Worm (Caenorhabditis elegans) whole organism, L2 larva: Measurements from ENCODE around the gene gpd-4.
A peak's percentile ranks its signal among the peaks of the same experiment; 100 is the strongest.

Source experiments
- C34F6.9 ChIP-seq: fragments of 150-350 bp; optimal IDR thresholded peaks from 2 replicates; lab custom pipeline; 2014; ENCODE audit warnings: missing biosample characterization, missing genetic modification characterization
- F13H6.1 ChIP-seq: sonication (generic microtip); optimal IDR thresholded peaks from 2 replicates; lab custom pipeline; 2016; ENCODE audit warnings: missing genetic modification characterization, missing compliant biosample characterization
- R02D3.7 ChIP-seq: fragments of 150-350 bp; optimal IDR thresholded peaks from 2 replicates; lab custom pipeline; 2014; ENCODE audit warnings: missing biosample characterization, missing genetic modification characterization
- Y55F3AM.14 ChIP-seq: fragments of 200-800 bp; sonication (Bioruptor generic); optimal IDR thresholded peaks from 2 replicates; lab custom pipeline; 2018; ENCODE audit warnings: mild to moderate bottlenecking, missing genetic modification characterization, missing compliant biosample characterization
- ZK546.5 ChIP-seq: sonication (generic microtip); optimal IDR thresholded peaks from 2 replicates; lab custom pipeline; 2017; ENCODE audit warnings: missing biosample characterization, missing genetic modification characterization
- alr-1 ChIP-seq: fragments of 150-350 bp; optimal IDR thresholded peaks from 2 replicates; lab custom pipeline; 2014; ENCODE audit warnings: missing biosample characterization, missing genetic modification characterization
- aly-2 ChIP-seq: fragments of 150-350 bp; optimal IDR thresholded peaks from 2 replicates; lab custom pipeline; 2014; ENCODE audit warnings: missing biosample characterization, missing genetic modification characterization
- ama-1 ChIP-seq: fragments of 150-350 bp; optimal IDR thresholded peaks from 2 replicates; lab custom pipeline; 2018; ENCODE audit warnings: inconsistent platforms
- blmp-1 ChIP-seq: sonication (generic microtip); optimal IDR thresholded peaks from 2 replicates; lab custom pipeline; 2017; ENCODE audit warnings: missing genetic modification characterization, mild to moderate bottlenecking, missing compliant biosample characterization, antibody characterized with exemption, moderate library complexity; ENCODE audit not compliant: insufficient read depth
- ceh-16 ChIP-seq: fragments of 150-350 bp; optimal IDR thresholded peaks from 2 replicates; lab custom pipeline; 2014; ENCODE audit warnings: missing biosample characterization, missing genetic modification characterization
- ceh-82 ChIP-seq: fragments of 150-350 bp; optimal IDR thresholded peaks from 2 replicates; lab custom pipeline; 2014; ENCODE audit warnings: missing biosample characterization, missing genetic modification characterization
- crh-2 ChIP-seq: sonication (generic microtip); optimal IDR thresholded peaks from 2 replicates; lab custom pipeline; 2017; ENCODE audit warnings: missing biosample characterization, missing genetic modification characterization
- dmd-4 ChIP-seq: sonication (generic microtip); optimal IDR thresholded peaks from 2 replicates; lab custom pipeline; 2017; ENCODE audit warnings: missing biosample characterization, missing genetic modification characterization
- egl-27 ChIP-seq: sonication (generic microtip); optimal IDR thresholded peaks from 3 replicates; lab custom pipeline; 2017; ENCODE audit warnings: missing biosample characterization, missing genetic modification reagents, missing genetic modification characterization
- elt-1 ChIP-seq: fragments of 150-350 bp; optimal IDR thresholded peaks from 2 replicates; lab custom pipeline; 2014; ENCODE audit warnings: missing biosample characterization, missing genetic modification characterization
- elt-3 ChIP-seq: sonication (generic microtip); optimal IDR thresholded peaks from 2 replicates; lab custom pipeline; 2017; ENCODE audit warnings: missing biosample characterization, missing genetic modification characterization
- fos-1 ChIP-seq: fragments of 150-350 bp; optimal IDR thresholded peaks from 2 replicates; lab custom pipeline; 2014; ENCODE audit warnings: missing biosample characterization, missing genetic modification characterization
- gmeb-1 ChIP-seq: fragments of 150-350 bp; optimal IDR thresholded peaks from 2 replicates; lab custom pipeline; 2014; ENCODE audit warnings: missing biosample characterization, missing genetic modification characterization
- lin-11 ChIP-seq: fragments of 150-350 bp; sonication (generic microtip); optimal IDR thresholded peaks from 2 replicates; lab custom pipeline; 2014; ENCODE audit warnings: missing biosample characterization, missing genetic modification characterization, inconsistent platforms, mixed read lengths
- lin-13 ChIP-seq: fragments of 150-350 bp; optimal IDR thresholded peaks from 2 replicates; lab custom pipeline; 2014; ENCODE audit warnings: missing biosample characterization, missing genetic modification reagents, missing genetic modification characterization
- lin-39 ChIP-seq: fragments of 150-350 bp; optimal IDR thresholded peaks from 2 replicates; lab custom pipeline; 2014; ENCODE audit warnings: missing biosample characterization, missing genetic modification reagents, missing genetic modification characterization
- lsy-2 ChIP-seq, 2 experiments: fragments of 150-350 bp in 1 of 2; sonication (generic microtip) in 1 of 2; optimal IDR thresholded peaks; 2 replicates each; lab custom pipeline; 2014 to 2017; ENCODE audit warnings: missing biosample characterization in 2 of 2, missing genetic modification characterization in 2 of 2
- mab-5 ChIP-seq: fragments of 150-350 bp; optimal IDR thresholded peaks from 2 replicates; lab custom pipeline; 2014; ENCODE audit warnings: missing biosample characterization, missing genetic modification characterization
- mbf-1 ChIP-seq: sonication (generic microtip); optimal IDR thresholded peaks from 2 replicates; lab custom pipeline; 2017; ENCODE audit warnings: missing biosample characterization, missing genetic modification characterization
- mdl-1 ChIP-seq, 2 experiments: fragments of 150-350 bp in 1 of 2; sonication (generic microtip) in 1 of 2; optimal IDR thresholded peaks; 2 replicates each; lab custom pipeline; 2017; ENCODE audit warnings: missing biosample characterization in 2 of 2, missing genetic modification characterization in 2 of 2
- nhr-10 ChIP-seq: sonication (generic microtip); optimal IDR thresholded peaks from 2 replicates; lab custom pipeline; 2017; ENCODE audit warnings: missing biosample characterization, missing genetic modification characterization
- nhr-11 ChIP-seq: fragments of 150-350 bp; optimal IDR thresholded peaks from 2 replicates; lab custom pipeline; 2014; ENCODE audit warnings: missing biosample characterization, missing genetic modification characterization
- nhr-12 ChIP-seq: fragments of 150-350 bp; optimal IDR thresholded peaks from 2 replicates; lab custom pipeline; 2014; ENCODE audit warnings: missing biosample characterization, missing genetic modification characterization
- nhr-129 ChIP-seq: fragments of 150-350 bp; optimal IDR thresholded peaks from 2 replicates; lab custom pipeline; 2014; ENCODE audit warnings: missing biosample characterization, missing genetic modification characterization
- nhr-21 ChIP-seq: fragments of 150-350 bp; optimal IDR thresholded peaks from 2 replicates; lab custom pipeline; 2014; ENCODE audit warnings: missing biosample characterization, missing genetic modification characterization
- nhr-23 ChIP-seq: fragments of 150-350 bp; optimal IDR thresholded peaks from 2 replicates; lab custom pipeline; 2014; ENCODE audit warnings: missing biosample characterization, missing genetic modification reagents, missing genetic modification characterization
- nhr-237 ChIP-seq: fragments of 150-350 bp; optimal IDR thresholded peaks from 2 replicates; lab custom pipeline; 2014; ENCODE audit warnings: missing biosample characterization, missing genetic modification characterization
- nhr-25 ChIP-seq: fragments of 150-350 bp; sonication (generic microtip); optimal IDR thresholded peaks from 3 replicates; lab custom pipeline; 2014; ENCODE audit warnings: missing biosample characterization, missing genetic modification characterization
- nhr-6 ChIP-seq: fragments of 150-350 bp; optimal IDR thresholded peaks from 2 replicates; lab custom pipeline; 2014; ENCODE audit warnings: missing biosample characterization, missing genetic modification characterization
- nhr-77 ChIP-seq: fragments of 150-350 bp; optimal IDR thresholded peaks from 2 replicates; lab custom pipeline; 2014; ENCODE audit warnings: missing biosample characterization, missing genetic modification characterization
- peb-1 ChIP-seq: fragments of 150-350 bp; optimal IDR thresholded peaks from 2 replicates; lab custom pipeline; 2014; ENCODE audit warnings: missing biosample characterization, missing genetic modification characterization
- sem-4 ChIP-seq: fragments of 150-350 bp; optimal IDR thresholded peaks from 2 replicates; lab custom pipeline; 2014; ENCODE audit warnings: missing biosample characterization, missing genetic modification reagents, missing genetic modification characterization
- skn-1 ChIP-seq: sonication (generic microtip); optimal IDR thresholded peaks from 2 replicates; lab custom pipeline; 2017; ENCODE audit warnings: missing biosample characterization, missing genetic modification characterization
- sma-3 ChIP-seq: sonication (generic microtip); optimal IDR thresholded peaks from 2 replicates; lab custom pipeline; 2016; ENCODE audit warnings: missing genetic modification reagents, missing genetic modification characterization, missing compliant biosample characterization
- sma-9 ChIP-seq, 2 experiments: fragments of 150-350 bp in 1 of 2; sonication (generic microtip) in 1 of 2; optimal IDR thresholded peaks; 2 replicates each; lab custom pipeline; 2014 to 2016; ENCODE audit warnings: missing genetic modification characterization in 2 of 2, mild to moderate bottlenecking in 1 of 2, missing biosample characterization in 1 of 2, missing compliant biosample characterization in 1 of 2, missing genetic modification reagents in 1 of 2, moderate library complexity in 1 of 2
- snpc-4 ChIP-seq: fragments of 150-350 bp; optimal IDR thresholded peaks from 2 replicates; lab custom pipeline; 2014; ENCODE audit warnings: missing biosample characterization, missing genetic modification characterization
- unc-39 ChIP-seq: fragments of 150-350 bp; optimal IDR thresholded peaks from 2 replicates; lab custom pipeline; 2014; ENCODE audit warnings: missing biosample characterization, missing genetic modification characterization
- unc-55 ChIP-seq: fragments of 150-350 bp; sonication (generic microtip); optimal IDR thresholded peaks from 3 replicates; lab custom pipeline; 2014; ENCODE audit warnings: missing biosample characterization, missing genetic modification reagents, missing genetic modification characterization
- unc-62 ChIP-seq: fragments of 150-350 bp; optimal IDR thresholded peaks from 2 replicates; lab custom pipeline; 2014; ENCODE audit warnings: missing biosample characterization, missing genetic modification reagents, missing genetic modification characterization
- zag-1 ChIP-seq: fragments of 150-350 bp; optimal IDR thresholded peaks from 2 replicates; lab custom pipeline; 2014; ENCODE audit warnings: missing biosample characterization, missing genetic modification characterization
- ztf-1 ChIP-seq: fragments of 200-800 bp; sonication (Bioruptor generic); conservative IDR thresholded peaks from 2 replicates; pipeline ENCODE4 v1.3.6; 2022; ENCODE audit warnings: missing genetic modification characterization, missing compliant biosample characterization
- ztf-11 ChIP-seq: sonication (generic microtip); optimal IDR thresholded peaks from 2 replicates; lab custom pipeline; 2017; ENCODE audit warnings: missing biosample characterization, missing genetic modification characterization
- ztf-4 ChIP-seq: fragments of 150-350 bp; optimal IDR thresholded peaks from 2 replicates; lab custom pipeline; 2014; ENCODE audit warnings: missing biosample characterization, missing genetic modification characterization

The gpd-4 gene

ce11 chrII:10194605-10195004 lies 23.5 kb downstream of the gpd-4 start, which contains the start of gene srb-6:
TSS of gene srb-6 (plus strand) at chrII:10194905.
- no peak for TF ChIP-seq mbf-1
- TF ChIP-seq nhr-23 (tag; lab: Kevin White, UChicago), result no peak
- no peak for TF ChIP-seq Y55F3AM.14 (GFP tag; lab: Kevin White, UChicago)
- TF ChIP-seq ZK546.5 (tag; lab: Kevin White, UChicago), result no peak
- TF ChIP-seq ceh-16 (tag; lab: Kevin White, UChicago), result no peak
- no peak for TF ChIP-seq lin-13
- TF ChIP-seq sem-4 (tag; lab: Kevin White, UChicago), result no peak
- TF ChIP-seq nhr-237, result no peak
- TF ChIP-seq nhr-21 (tag; lab: Kevin White, UChicago), result no peak
- TF ChIP-seq elt-1 (tag; lab: Kevin White, UChicago), result no peak
- no peak for TF ChIP-seq nhr-12
- no peak for TF ChIP-seq unc-62 (GFP tag; lab: Kevin White, UChicago)
- TF ChIP-seq nhr-6 (tag; lab: Kevin White, UChicago), result no peak
- no peak for TF ChIP-seq ceh-82 (tag; lab: Kevin White, UChicago)
- TF ChIP-seq egl-27, result no peak
- no peak for TF ChIP-seq fos-1 (tag; lab: Kevin White, UChicago)

ce11 chrII:10197091-10197675 lies 26.1 kb downstream of the gpd-4 start, which contains the start of gene R05H5.3:
TSS of gene R05H5.3 (plus strand) at chrII:10197625.
- TF ChIP-seq mdl-1 (tag; optimal IDR thresholded peaks at IDR 0.05; lab: Kevin White, UChicago), result no peak
- peak; percentile 29 for TF ChIP-seq fos-1 (tag; lab: Kevin White, UChicago)
- TF ChIP-seq nhr-237, result no peak
- TF ChIP-seq gmeb-1 (tag; lab: Kevin White, UChicago), result peak; percentile 74
- peak; percentile 54 for TF ChIP-seq lin-13
- no peak for TF ChIP-seq ceh-16 (tag; lab: Kevin White, UChicago)
- no peak for TF ChIP-seq nhr-21 (tag; lab: Kevin White, UChicago)
- no peak for TF ChIP-seq sem-4 (tag; lab: Kevin White, UChicago)
- no peak for TF ChIP-seq elt-1 (tag; lab: Kevin White, UChicago)
- no peak for TF ChIP-seq ztf-4 (tag; lab: Kevin White, UChicago)
- TF ChIP-seq blmp-1 (tag; lab: Kevin White, UChicago), result no peak
- TF ChIP-seq snpc-4 (tag; lab: Kevin White, UChicago), result no peak
- no peak for TF ChIP-seq unc-39 (tag; lab: Kevin White, UChicago)
- TF ChIP-seq nhr-129, result peak; percentile 69
- no peak for TF ChIP-seq ama-1 (lab: Kevin White, UChicago)
- peak; percentile 87 for TF ChIP-seq unc-55 (GFP tag; lab: Kevin White, UChicago)
- no peak for TF ChIP-seq nhr-12
- TF ChIP-seq lsy-2 (tag; optimal IDR thresholded peaks at IDR 0.05; lab: Kevin White, UChicago), result peak in 1 of 2 experiments; percentile 78
- TF ChIP-seq nhr-10 (tag; lab: Kevin White, UChicago), result no peak
- no peak for TF ChIP-seq nhr-25 (tag; lab: Kevin White, UChicago)
- no peak for TF ChIP-seq aly-2
- TF ChIP-seq peb-1 (tag; lab: Kevin White, UChicago), result no peak
- no peak for TF ChIP-seq mab-5 (tag; lab: Kevin White, UChicago)
- peak; percentile 27 for TF ChIP-seq sma-3
- TF ChIP-seq C34F6.9 (tag; lab: Kevin White, UChicago), result peak; percentile 69
- peak; percentile 30 for TF ChIP-seq sma-9 (GFP tag; optimal IDR thresholded peaks at IDR 0.05; lab: Kevin White, UChicago)
- TF ChIP-seq sma-9 (tag; optimal IDR thresholded peaks at IDR 0.05; lab: Kevin White, UChicago), result no peak
- no peak for TF ChIP-seq nhr-11 (tag; lab: Kevin White, UChicago)
- TF ChIP-seq zag-1 (tag; lab: Kevin White, UChicago), result peak; percentile 34
- TF ChIP-seq ztf-11 (tag; lab: Kevin White, UChicago), result no peak
- TF ChIP-seq lin-11 (tag; lab: Kevin White, UChicago), result no peak
- no peak for TF ChIP-seq ZK546.5 (tag; lab: Kevin White, UChicago)
- TF ChIP-seq crh-2 (tag; lab: Kevin White, UChicago), result peak; percentile 39
- no peak for TF ChIP-seq nhr-23 (tag; lab: Kevin White, UChicago)
- no peak for TF ChIP-seq dmd-4 (tag; lab: Kevin White, UChicago)
- no peak for TF ChIP-seq nhr-77 (tag; lab: Kevin White, UChicago)
- no peak for TF ChIP-seq ztf-1 (GFP tag; lab: Robert Waterston, UW)
- no peak for TF ChIP-seq Y55F3AM.14 (GFP tag; lab: Kevin White, UChicago)
- no peak for TF ChIP-seq nhr-6 (tag; lab: Kevin White, UChicago)
- TF ChIP-seq mbf-1, result no peak
- TF ChIP-seq F13H6.1 (tag; lab: Kevin White, UChicago), result no peak
- TF ChIP-seq egl-27, result no peak
- no peak for TF ChIP-seq alr-1 (tag; lab: Kevin White, UChicago)
- TF ChIP-seq R02D3.7, result no peak
- no peak for TF ChIP-seq skn-1 (tag; lab: Kevin White, UChicago)
- no peak for TF ChIP-seq unc-62 (GFP tag; lab: Kevin White, UChicago)
- TF ChIP-seq elt-3 (tag; lab: Kevin White, UChicago), result no peak
- no peak for TF ChIP-seq lin-39 (tag; lab: Kevin White, UChicago)
- no peak for TF ChIP-seq ceh-82 (tag; lab: Kevin White, UChicago)
